Fruit fly (Drosophila melanogaster) whole organism, adult: ENCODE results near the gene CG15317.

Source experiments
- CG1620 ChIP-seq: fragments of 200-800 bp; sonication (Bioruptor generic); optimal IDR thresholded peaks from 2 replicates; lab custom pipeline; 2016; ENCODE audit warnings: missing biosample characterization, missing genetic modification characterization
- CG5204 ChIP-seq: fragments of 200-800 bp; sonication (Bioruptor generic); optimal IDR thresholded peaks from 2 replicates; lab custom pipeline; 2016; ENCODE audit warnings: missing biosample characterization, missing genetic modification characterization
- CG7045 ChIP-seq: fragments of 200-800 bp; sonication (Bioruptor generic); optimal IDR thresholded peaks from 2 replicates; lab custom pipeline; 2017; ENCODE audit warnings: missing biosample characterization, mild to moderate bottlenecking, missing genetic modification characterization
- Clk ChIP-seq: fragments of 200-800 bp; sonication (Bioruptor generic); optimal IDR thresholded peaks from 2 replicates; lab custom pipeline; 2017; ENCODE audit warnings: missing biosample characterization, missing genetic modification characterization
- Crg-1 ChIP-seq: fragments of 200-800 bp; sonication (Bioruptor generic); optimal IDR thresholded peaks from 2 replicates; lab custom pipeline; 2016; ENCODE audit warnings: missing biosample characterization, missing genetic modification characterization
- Hr96 ChIP-seq: fragments of 200-800 bp; sonication (Bioruptor generic); optimal IDR thresholded peaks from 2 replicates; lab custom pipeline; 2016; ENCODE audit warnings: missing biosample characterization, missing genetic modification characterization
- Mnt ChIP-seq: fragments of 200-800 bp; sonication (Bioruptor generic); optimal IDR thresholded peaks from 2 replicates; lab custom pipeline; 2016; ENCODE audit warnings: missing biosample characterization, mild to moderate bottlenecking, missing genetic modification characterization
- bab1 ChIP-seq: fragments of 200-800 bp; sonication (Bioruptor generic); optimal IDR thresholded peaks from 3 replicates; lab custom pipeline; 2019; ENCODE audit warnings: missing biosample characterization, mild to moderate bottlenecking, missing genetic modification characterization, moderate library complexity
- cic ChIP-seq: fragments of 200-800 bp; sonication (Bioruptor generic); optimal IDR thresholded peaks from 2 replicates; lab custom pipeline; 2017; ENCODE audit warnings: missing biosample characterization, mild to moderate bottlenecking, missing genetic modification characterization, moderate library complexity
- kay ChIP-seq: fragments of 200-800 bp; sonication (Bioruptor generic); peaks from one replicate; lab custom pipeline; 2016; ENCODE audit warnings: missing biosample characterization, missing genetic modification characterization, borderline replicate concordance
- ovo ChIP-seq: fragments of 200-800 bp; sonication (Bioruptor generic); optimal IDR thresholded peaks from 2 replicates; lab custom pipeline; 2016; ENCODE audit warnings: missing biosample characterization, missing genetic modification characterization
- tj ChIP-seq: fragments of 200-800 bp; sonication (Bioruptor generic); optimal IDR thresholded peaks from 3 replicates; lab custom pipeline; 2017; ENCODE audit warnings: missing biosample characterization, mild to moderate bottlenecking, missing genetic modification characterization, moderate library complexity

Gene CG15317

DNA sequence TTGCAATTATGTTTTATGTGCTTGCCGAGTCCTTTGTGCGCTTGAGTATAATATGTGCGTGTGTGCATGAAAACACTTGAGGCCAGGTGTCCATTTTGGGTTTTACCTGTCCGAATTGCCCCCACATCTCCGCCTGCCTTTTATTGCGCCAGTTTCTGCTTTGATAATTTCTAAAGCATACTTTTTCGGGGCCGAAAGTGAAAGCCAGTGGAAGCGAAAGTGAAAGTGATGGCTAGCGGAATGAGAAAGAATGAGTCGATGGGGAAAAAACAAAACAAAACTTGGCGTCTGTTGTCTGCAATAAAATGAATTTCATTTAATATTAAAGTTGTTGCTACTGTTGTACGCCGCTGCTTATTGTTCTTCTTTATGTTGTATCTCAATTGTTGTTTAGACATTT, 32.8 kb downstream of the CG15317 start:
- TF ChIP-seq ovo (GFP tag; lab: Kevin White, UChicago) = no peak

DNA sequence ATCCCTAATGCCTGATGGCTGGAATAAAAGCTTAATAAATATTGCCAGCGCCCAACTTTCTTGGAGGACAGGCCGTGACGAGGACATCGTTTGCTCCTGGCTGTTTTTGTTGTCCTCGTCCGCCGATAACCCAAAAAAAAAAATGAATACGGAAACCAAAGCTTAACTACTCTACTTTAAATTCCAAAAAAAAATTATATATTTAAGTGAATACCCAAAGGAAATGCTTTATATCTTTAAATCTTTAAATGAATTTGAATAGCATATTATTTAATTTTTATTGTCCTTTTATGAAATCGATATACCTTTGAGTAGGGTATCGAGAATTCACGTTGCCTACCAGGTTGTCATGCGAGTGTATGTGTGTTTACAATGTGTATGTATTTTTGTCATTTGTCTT, 36.2 kb downstream of the CG15317 start:
- TF ChIP-seq kay (no peak), Hr96 (GFP tag; lab: Kevin White, UChicago) (no peak), tj (GFP tag; lab: Kevin White, UChicago) (no peak), cic (GFP tag; lab: Kevin White, UChicago) (no peak), CG1620 (GFP tag; lab: Kevin White, UChicago) (no peak), CG7045 (no peak), Clk (GFP tag; lab: Kevin White, UChicago) (no peak), Mnt (no peak), Crg-1 (no peak)

DNA sequence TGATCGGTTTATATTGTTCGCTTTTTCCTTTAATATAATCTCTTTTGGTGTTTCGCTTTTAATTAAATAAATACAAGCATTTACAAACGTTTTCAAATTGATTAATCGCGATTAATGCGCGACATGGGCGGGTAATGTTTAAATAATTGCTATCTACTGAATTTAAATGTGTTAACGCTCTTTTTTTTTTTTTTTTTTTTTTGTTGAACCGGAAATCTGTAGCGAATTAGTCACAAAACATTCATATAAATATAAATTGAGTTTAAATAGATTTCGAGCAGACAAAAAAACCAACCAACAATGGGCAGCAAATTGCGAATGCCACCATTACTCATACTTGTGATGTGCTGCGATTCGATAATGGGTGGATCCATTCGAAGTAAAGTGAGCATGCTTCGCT, 45.1 kb downstream of the CG15317 start, which contains the start of gene CG34028:
TSS of gene CG34028 (plus strand) at position 301 of the 400 bp plus-strand sequence.
- TF ChIP-seq CG1620 (GFP tag; lab: Kevin White, UChicago) (no peak), CG5204 (GFP tag; lab: Kevin White, UChicago) (no peak), bab1 (GFP tag; lab: Kevin White, UChicago) (no peak), kay (no peak)
